Fruit fly (Drosophila melanogaster): ENCODE data around the gene CG10413.

DNA sequence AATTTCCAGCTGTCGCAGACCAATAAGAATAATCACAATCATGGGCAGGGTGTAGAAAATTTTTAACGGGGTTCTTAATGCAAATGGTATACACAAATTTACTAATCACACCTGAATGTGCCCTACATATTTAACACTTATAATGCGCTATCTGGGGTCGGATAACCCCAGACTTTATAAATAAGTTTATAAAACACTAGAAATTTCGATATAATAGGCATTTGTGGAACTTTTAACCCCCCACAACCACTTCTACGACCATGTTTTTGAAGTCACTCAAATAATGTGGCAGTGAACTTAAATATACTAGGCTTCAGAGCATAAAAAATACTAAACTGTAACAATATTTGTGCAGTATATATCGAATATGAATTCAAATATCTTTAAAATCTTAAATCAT is at the start of gene CG10413:
- TF ChIP-seq CG11762 (GFP tag; optimal IDR thresholded peaks at IDR 0.05; ENCODE audit: insufficient read depth) (peak; percentile 99), fd59A (GFP tag; optimal IDR thresholded peaks at IDR 0.05) (peak; percentile 96), CG11294 (GFP tag; IDR thresholded peaks at IDR 0.05) (peak; percentile 97), eg (GFP tag; IDR thresholded peaks at IDR 0.05) (peak; percentile 97), CG6276 (GFP tag; optimal IDR thresholded peaks at IDR 0.05) (no peak), CG3032 (tag; optimal IDR thresholded peaks at IDR 0.05) (peak; percentile 98), Hr38 (GFP tag; optimal IDR thresholded peaks at IDR 0.05) (peak; percentile 87), Blimp-1 (GFP tag; optimal IDR thresholded peaks at IDR 0.05) (peak; percentile 94), CG16779 (tag; optimal IDR thresholded peaks at IDR 0.05) (no peak)

Data from whole organism, prepupa.